Fruit fly (Drosophila melanogaster) whole organism, prepupa: ENCODE data around the gene Ten-a.

Experiments used
- Blimp-1 ChIP-seq: fragments of 200-800 bp; sonication (Bioruptor generic); optimal IDR thresholded peaks from 3 replicates; lab custom pipeline; 2017; ENCODE audit warnings: missing biosample characterization, missing genetic modification characterization, mild to moderate bottlenecking, moderate library complexity, missing genetic modification reagents
- CG10631 ChIP-seq: fragments of 200-800 bp; sonication (Bioruptor generic); optimal IDR thresholded peaks from 2 replicates; lab custom pipeline; 2016; ENCODE audit warnings: missing biosample characterization, missing genetic modification characterization
- CG10669 ChIP-seq: fragments of 200-800 bp; sonication (Bioruptor generic); optimal IDR thresholded peaks from 3 replicates; lab custom pipeline; 2018; ENCODE audit warnings: missing biosample characterization, mild to moderate bottlenecking, missing genetic modification characterization, moderate library complexity
- CG11294 ChIP-seq: fragments of 200-800 bp; sonication (Bioruptor generic); IDR thresholded peaks from 2 replicates; pipeline ENCODE4 v1.3.6; 2022; ENCODE audit warnings: missing biosample characterization, missing genetic modification characterization
- CG11762 ChIP-seq: fragments of 200-800 bp; sonication (Bioruptor generic); optimal IDR thresholded peaks from 3 replicates; lab custom pipeline; 2016; ENCODE audit warnings: missing biosample characterization, missing genetic modification characterization; ENCODE audit not compliant: insufficient read depth
- CG11902 ChIP-seq: fragments of 200-800 bp; sonication (Bioruptor generic); optimal IDR thresholded peaks from 3 replicates; lab custom pipeline; 2016; ENCODE audit warnings: missing biosample characterization, missing genetic modification characterization
- CG15336 ChIP-seq: fragments of 200-800 bp; sonication (Bioruptor generic); IDR thresholded peaks from 2 replicates; pipeline ENCODE4 v1.3.6; 2022; ENCODE audit warnings: missing biosample characterization, missing genetic modification characterization
- CG1621 ChIP-seq: fragments of 200-800 bp; sonication (Bioruptor generic); optimal IDR thresholded peaks from 3 replicates; lab custom pipeline; 2018; ENCODE audit warnings: missing biosample characterization, mild to moderate bottlenecking, missing genetic modification characterization
- CG16779 ChIP-seq: fragments of 200-800 bp; sonication (Bioruptor generic); optimal IDR thresholded peaks from 3 replicates; lab custom pipeline; 2017; ENCODE audit warnings: missing biosample characterization, mild to moderate bottlenecking, missing genetic modification characterization
- CG32006 ChIP-seq: fragments of 200-800 bp; sonication (Bioruptor generic); optimal IDR thresholded peaks from 3 replicates; lab custom pipeline; 2017; ENCODE audit warnings: missing biosample characterization, mild to moderate bottlenecking, missing genetic modification characterization
- CG34406 ChIP-seq: fragments of 200-800 bp; sonication (Bioruptor generic); optimal IDR thresholded peaks from 3 replicates; lab custom pipeline; 2016; ENCODE audit warnings: missing biosample characterization, missing genetic modification characterization
- CG3919 ChIP-seq: fragments of 200-800 bp; sonication (Bioruptor generic); optimal IDR thresholded peaks from 3 replicates; lab custom pipeline; 2016; ENCODE audit warnings: missing biosample characterization, missing genetic modification characterization
- CG4318 ChIP-seq: fragments of 200-800 bp; sonication (Bioruptor generic); optimal IDR thresholded peaks from 3 replicates; lab custom pipeline; 2017; ENCODE audit warnings: missing biosample characterization, mild to moderate bottlenecking, missing genetic modification characterization
- CG6163 ChIP-seq: fragments of 200-800 bp; sonication (Bioruptor generic); IDR thresholded peaks from 3 replicates; pipeline ENCODE4 v1.3.6; 2022; ENCODE audit warnings: missing biosample characterization, missing genetic modification characterization
- CG6276 ChIP-seq: fragments of 200-800 bp; sonication (Bioruptor generic); optimal IDR thresholded peaks from 2 replicates; lab custom pipeline; 2017; ENCODE audit warnings: missing biosample characterization, mild to moderate bottlenecking, missing genetic modification characterization
- CG6792 ChIP-seq: fragments of 200-800 bp; sonication (Bioruptor generic); optimal IDR thresholded peaks from 3 replicates; lab custom pipeline; 2016; ENCODE audit warnings: missing biosample characterization, missing genetic modification characterization
- CG6808 ChIP-seq: fragments of 200-800 bp; sonication (Bioruptor generic); optimal IDR thresholded peaks from 3 replicates; lab custom pipeline; 2017; ENCODE audit warnings: missing biosample characterization, missing genetic modification characterization, mild to moderate bottlenecking, moderate library complexity, missing genetic modification reagents
- CG6854 ChIP-seq: fragments of 200-800 bp; sonication (Bioruptor generic); optimal IDR thresholded peaks from 2 replicates; lab custom pipeline; 2017; ENCODE audit warnings: missing biosample characterization, mild to moderate bottlenecking, missing genetic modification characterization
- CG7368 ChIP-seq: fragments of 200-800 bp; sonication (Bioruptor generic); optimal IDR thresholded peaks from 3 replicates; lab custom pipeline; 2016; ENCODE audit warnings: missing biosample characterization, missing genetic modification characterization
- CG8632 ChIP-seq: fragments of 200-800 bp; sonication (Bioruptor generic); optimal IDR thresholded peaks from 3 replicates; lab custom pipeline; 2016; ENCODE audit warnings: missing biosample characterization, missing genetic modification characterization
- CG9139 ChIP-seq: fragments of 200-800 bp; sonication (Bioruptor generic); optimal IDR thresholded peaks from 3 replicates; lab custom pipeline; 2017; ENCODE audit warnings: missing biosample characterization, mild to moderate bottlenecking, missing genetic modification characterization
- Eip75B ChIP-seq: fragments of 200-800 bp; sonication (Bioruptor generic); optimal IDR thresholded peaks from 3 replicates; lab custom pipeline; 2016; ENCODE audit warnings: missing biosample characterization, missing genetic modification characterization
- Eip78C ChIP-seq: fragments of 200-800 bp; sonication (Bioruptor generic); peaks from one replicate; lab custom pipeline; 2016; ENCODE audit warnings: missing biosample characterization, missing genetic modification characterization
- Eip93F ChIP-seq: fragments of 200-800 bp; sonication (Bioruptor generic); optimal IDR thresholded peaks from 2 replicates; lab custom pipeline; 2016; ENCODE audit warnings: missing biosample characterization, mild to moderate bottlenecking, missing genetic modification characterization
- Ets21C ChIP-seq: fragments of 200-800 bp; sonication (Bioruptor generic); optimal IDR thresholded peaks from 3 replicates; lab custom pipeline; 2016; ENCODE audit warnings: missing biosample characterization, missing genetic modification characterization
- Ets96B ChIP-seq: fragments of 200-800 bp; optimal IDR thresholded peaks from 2 replicates; lab custom pipeline; 2019; ENCODE audit warnings: missing biosample characterization, mild to moderate bottlenecking, missing genetic modification characterization, moderate library complexity
- Gug ChIP-seq: fragments of 200-800 bp; sonication (Bioruptor generic); IDR thresholded peaks from 2 replicates; pipeline ENCODE4 v1.3.6; 2022; ENCODE audit warnings: missing biosample characterization, missing genetic modification characterization
- Hr39 ChIP-seq: fragments of 200-800 bp; sonication (Bioruptor generic); optimal IDR thresholded peaks from 2 replicates; lab custom pipeline; 2016; ENCODE audit warnings: missing biosample characterization, missing genetic modification characterization
- Hr4 ChIP-seq: fragments of 200-800 bp; sonication (Bioruptor generic); optimal IDR thresholded peaks from 3 replicates; lab custom pipeline; 2016; ENCODE audit warnings: missing biosample characterization, missing genetic modification characterization
- Lpt ChIP-seq: fragments of 200-800 bp; sonication (Bioruptor generic); optimal IDR thresholded peaks from 3 replicates; lab custom pipeline; 2016; ENCODE audit warnings: missing biosample characterization, missing genetic modification characterization
- Met ChIP-seq: fragments of 200-800 bp; sonication (Bioruptor generic); optimal IDR thresholded peaks from 3 replicates; lab custom pipeline; 2016; ENCODE audit warnings: missing biosample characterization, missing genetic modification characterization
- OdsH ChIP-seq: fragments of 200-800 bp; sonication (Bioruptor generic); optimal IDR thresholded peaks from 3 replicates; lab custom pipeline; 2016; ENCODE audit warnings: missing biosample characterization, missing genetic modification characterization
- Smox ChIP-seq: fragments of 200-800 bp; sonication (Bioruptor generic); optimal IDR thresholded peaks from 3 replicates; lab custom pipeline; 2016; ENCODE audit warnings: missing biosample characterization, missing genetic modification characterization
- Sox102F ChIP-seq: fragments of 200-800 bp; sonication (Bioruptor generic); optimal IDR thresholded peaks from 2 replicates; lab custom pipeline; 2016; ENCODE audit warnings: missing biosample characterization, mild to moderate bottlenecking, missing genetic modification characterization
- Sox14 ChIP-seq: fragments of 200-800 bp; sonication (Bioruptor generic); optimal IDR thresholded peaks from 3 replicates; lab custom pipeline; 2016; ENCODE audit warnings: missing biosample characterization, missing genetic modification characterization
- Sox15 ChIP-seq: fragments of 200-800 bp; sonication (Bioruptor generic); optimal IDR thresholded peaks from 3 replicates; lab custom pipeline; 2016; ENCODE audit warnings: missing biosample characterization, missing genetic modification characterization
- achi ChIP-seq: fragments of 200-800 bp; sonication (Bioruptor generic); optimal IDR thresholded peaks from 3 replicates; lab custom pipeline; 2016; ENCODE audit warnings: missing biosample characterization, missing genetic modification characterization
- acj6 ChIP-seq: fragments of 200-800 bp; sonication (Bioruptor generic); optimal IDR thresholded peaks from 3 replicates; lab custom pipeline; 2016; ENCODE audit warnings: missing biosample characterization, missing genetic modification characterization
- cyc ChIP-seq: fragments of 200-800 bp; sonication (Bioruptor generic); optimal IDR thresholded peaks from 3 replicates; lab custom pipeline; 2016; ENCODE audit warnings: missing biosample characterization, missing genetic modification characterization
- dsx ChIP-seq: fragments of 200-800 bp; optimal IDR thresholded peaks from 3 replicates; lab custom pipeline; 2019; ENCODE audit warnings: missing biosample characterization, mild to moderate bottlenecking, missing genetic modification characterization, moderate library complexity; ENCODE audit not compliant: poor library complexity, severe bottlenecking
- eg ChIP-seq: fragments of 200-800 bp; sonication (Bioruptor generic); IDR thresholded peaks from 3 replicates; pipeline ENCODE4 v1.3.6; 2022; ENCODE audit warnings: missing biosample characterization, missing genetic modification characterization
- esn ChIP-seq: fragments of 200-800 bp; sonication (Bioruptor generic); optimal IDR thresholded peaks from 2 replicates; lab custom pipeline; 2016; ENCODE audit warnings: missing biosample characterization, mild to moderate bottlenecking, missing genetic modification characterization, moderate library complexity
- fd59A ChIP-seq: fragments of 200-800 bp; sonication (Bioruptor generic); optimal IDR thresholded peaks from 2 replicates; lab custom pipeline; 2017; ENCODE audit warnings: missing biosample characterization, mild to moderate bottlenecking, missing genetic modification characterization, missing genetic modification reagents
- fd85E ChIP-seq: fragments of 200-800 bp; sonication (Bioruptor generic); optimal IDR thresholded peaks from 3 replicates; lab custom pipeline; 2016; ENCODE audit warnings: missing biosample characterization, missing genetic modification characterization
- fkh ChIP-seq: fragments of 200-800 bp; sonication (Bioruptor generic); optimal IDR thresholded peaks from 3 replicates; lab custom pipeline; 2017; ENCODE audit warnings: missing biosample characterization, mild to moderate bottlenecking, missing genetic modification characterization, moderate library complexity
- lz ChIP-seq: fragments of 200-800 bp; sonication (Bioruptor generic); optimal IDR thresholded peaks from 3 replicates; lab custom pipeline; 2016; ENCODE audit warnings: missing biosample characterization, missing genetic modification characterization
- net ChIP-seq: fragments of 200-800 bp; sonication (Bioruptor generic); optimal IDR thresholded peaks from 3 replicates; lab custom pipeline; 2016; ENCODE audit warnings: missing biosample characterization, missing genetic modification characterization
- pdm3 ChIP-seq: fragments of 200-800 bp; sonication (Bioruptor generic); optimal IDR thresholded peaks from 3 replicates; lab custom pipeline; 2016; ENCODE audit warnings: missing biosample characterization, missing genetic modification characterization
- salr ChIP-seq, 2 experiments: fragments of 200-800 bp; sonication (Bioruptor generic); optimal IDR thresholded peaks; 3 replicates each; lab custom pipeline; 2016 to 2018; ENCODE audit warnings: missing biosample characterization in 2 of 2, missing genetic modification characterization in 2 of 2, mild to moderate bottlenecking in 1 of 2
- spab ChIP-seq: fragments of 200-800 bp; sonication (Bioruptor generic); optimal IDR thresholded peaks from 2 replicates; lab custom pipeline; 2017; ENCODE audit warnings: missing biosample characterization, mild to moderate bottlenecking, missing genetic modification characterization, missing genetic modification reagents
- svp ChIP-seq: fragments of 200-800 bp; sonication (Bioruptor generic); peaks from one replicate; lab custom pipeline; 2016; ENCODE audit warnings: missing biosample characterization, missing genetic modification characterization
- topi ChIP-seq: fragments of 200-800 bp; sonication (Bioruptor generic); optimal IDR thresholded peaks from 3 replicates; lab custom pipeline; 2016; ENCODE audit warnings: missing biosample characterization, missing genetic modification characterization
- vri ChIP-seq: fragments of 200-800 bp; sonication (Bioruptor generic); optimal IDR thresholded peaks from 3 replicates; lab custom pipeline; 2016; ENCODE audit warnings: missing biosample characterization, mild to moderate bottlenecking, missing genetic modification characterization

Ten-a gene

dm6 chrX:12207595-12207994 lies 164.1 kb downstream of the Ten-a start:
- TF ChIP-seq Sox102F (GFP tag; lab: Kevin White, UChicago) (no peak), CG9139 (GFP tag; lab: Kevin White, UChicago) (no peak), dsx (GFP tag; lab: Kevin White, UChicago) (peak; percentile 42), CG11762 (GFP tag; lab: Kevin White, UChicago) (no peak), salr (GFP tag; optimal IDR thresholded peaks at IDR 0.05; lab: Kevin White, UChicago) (peak in 1 of 2 experiments; percentile 9), Smox (GFP tag; lab: Kevin White, UChicago) (no peak), Eip75B (GFP tag; lab: Kevin White, UChicago) (no peak), CG8632 (GFP tag; lab: Kevin White, UChicago) (no peak), CG10669 (peak; percentile 20), Hr4 (GFP tag; lab: Kevin White, UChicago) (no peak), CG4318 (GFP tag; lab: Kevin White, UChicago) (peak; percentile 19), fkh (no peak), fd85E (GFP tag; lab: Kevin White, UChicago) (no peak), cyc (no peak), CG6854 (GFP tag; lab: Kevin White, UChicago) (no peak), Met (GFP tag; lab: Kevin White, UChicago) (peak; percentile 21), Ets96B (tag; lab: Kevin White, UChicago) (peak; percentile 7), CG10631 (GFP tag; lab: Kevin White, UChicago) (peak; percentile 43), CG11902 (GFP tag; lab: Kevin White, UChicago) (no peak), CG7368 (GFP tag; lab: Kevin White, UChicago) (no peak), OdsH (GFP tag; lab: Kevin White, UChicago) (peak; percentile 0), eg (GFP tag; lab: Robert Waterston, UW) (no peak), CG6808 (GFP tag; lab: Kevin White, UChicago) (peak; percentile 30), Eip93F (GFP tag; lab: Kevin White, UChicago) (no peak), Eip78C (GFP tag; lab: Kevin White, UChicago) (peak; percentile 73), Lpt (GFP tag; lab: Kevin White, UChicago) (no peak), Blimp-1 (GFP tag; lab: Kevin White, UChicago) (no peak), achi (GFP tag; lab: Kevin White, UChicago) (peak; percentile 9), Hr39 (GFP tag; lab: Kevin White, UChicago) (no peak), CG15336 (GFP tag; lab: Robert Waterston, UW) (no peak), pdm3 (peak; percentile 9), Sox14 (GFP tag; lab: Kevin White, UChicago) (no peak), CG16779 (tag; lab: Kevin White, UChicago) (no peak), svp (GFP tag; lab: Kevin White, UChicago) (no peak), esn (GFP tag; lab: Kevin White, UChicago) (no peak), Gug (GFP tag; lab: Robert Waterston, UW) (no peak), CG3919 (GFP tag; lab: Kevin White, UChicago) (peak; percentile 5), fd59A (GFP tag; lab: Kevin White, UChicago) (no peak), net (no peak), CG6163 (GFP tag; lab: Robert Waterston, UW) (no peak), spab (peak; percentile 21), CG34406 (GFP tag; lab: Kevin White, UChicago) (no peak), vri (no peak), CG11294 (no peak), topi (GFP tag; lab: Kevin White, UChicago) (no peak), Sox15 (GFP tag; lab: Kevin White, UChicago) (no peak), acj6 (GFP tag; lab: Kevin White, UChicago) (no peak), CG1621 (tag; lab: Kevin White, UChicago) (no peak), lz (no peak), CG6792 (no peak), CG6276 (GFP tag; lab: Kevin White, UChicago) (no peak), CG32006 (GFP tag; lab: Kevin White, UChicago) (peak; percentile 54), Ets21C (GFP tag; lab: Kevin White, UChicago) (no peak)
